Worm (Caenorhabditis elegans): ENCODE data around the gene nmy-3.

- TF ChIP-seq R02D3.7 (tag; optimal IDR thresholded peaks at IDR 0.05) = no peak
- no peak for TF ChIP-seq skn-1 (tag; optimal IDR thresholded peaks at IDR 0.05)
- no peak for TF ChIP-seq nhr-25 (tag; optimal IDR thresholded peaks at IDR 0.05)
Observed at ce11 chrIV:9289635-9290034, 15.4 kb downstream of the nmy-3 start.
